Worm (Caenorhabditis elegans) whole organism, late embryonic: ENCODE results near the gene daf-3.
A peak's percentile ranks its signal among the peaks of the same experiment; 100 is the strongest.

Source experiments
- C08G9.2 ChIP-seq: sonication (generic microtip); optimal IDR thresholded peaks from 2 replicates; lab custom pipeline; 2016; ENCODE audit warnings: mild to moderate bottlenecking, missing genetic modification characterization, moderate library complexity, missing compliant biosample characterization
- C38D4.7 ChIP-seq: fragments of 200-800 bp; sonication (Bioruptor generic); optimal IDR thresholded peaks from 2 replicates; lab custom pipeline; 2018; ENCODE audit warnings: mild to moderate bottlenecking, missing genetic modification characterization, moderate library complexity, missing compliant biosample characterization
- F13H6.1 ChIP-seq: sonication (generic microtip); optimal IDR thresholded peaks from 2 replicates; lab custom pipeline; 2016; ENCODE audit warnings: missing genetic modification characterization, missing compliant biosample characterization
- K09A11.1 ChIP-seq: sonication (generic microtip); optimal IDR thresholded peaks from 2 replicates; lab custom pipeline; 2017; ENCODE audit warnings: antibody characterized with exemption, mild to moderate bottlenecking, missing genetic modification characterization, missing compliant biosample characterization; ENCODE audit not compliant: insufficient read depth
- T23F11.4 ChIP-seq: fragments of 200-800 bp; sonication (Bioruptor generic); optimal IDR thresholded peaks from 2 replicates; lab custom pipeline; 2018; ENCODE audit warnings: mild to moderate bottlenecking, missing genetic modification characterization, missing compliant biosample characterization
- Y22D7AL.16 ChIP-seq: sonication (generic microtip); optimal IDR thresholded peaks from 2 replicates; lab custom pipeline; 2016; ENCODE audit warnings: missing genetic modification characterization, missing compliant biosample characterization
- ceh-14 ChIP-seq: sonication (generic microtip); optimal IDR thresholded peaks from 2 replicates; lab custom pipeline; 2016; ENCODE audit warnings: missing genotype, missing genetic modification characterization, missing compliant biosample characterization
- ceh-22 ChIP-seq: sonication (generic microtip); optimal IDR thresholded peaks from 2 replicates; lab custom pipeline; 2017; ENCODE audit warnings: missing biosample characterization, missing genetic modification characterization
- ceh-24 ChIP-seq: sonication (generic microtip); optimal IDR thresholded peaks from 2 replicates; lab custom pipeline; 2016; ENCODE audit warnings: mild to moderate bottlenecking, missing genetic modification characterization, missing compliant biosample characterization
- ceh-31 ChIP-seq: sonication (generic microtip); optimal IDR thresholded peaks from 2 replicates; lab custom pipeline; 2016; ENCODE audit warnings: missing genetic modification characterization, missing compliant biosample characterization
- ceh-34 ChIP-seq: sonication (generic microtip); optimal IDR thresholded peaks from 2 replicates; lab custom pipeline; 2016; ENCODE audit warnings: mild to moderate bottlenecking, missing genetic modification characterization, missing compliant biosample characterization
- ceh-9 ChIP-seq: sonication (generic microtip); optimal IDR thresholded peaks from 2 replicates; lab custom pipeline; 2016; ENCODE audit warnings: mild to moderate bottlenecking, missing genetic modification characterization, inconsistent platforms, missing compliant biosample characterization
- che-1 ChIP-seq: sonication (generic microtip); optimal IDR thresholded peaks from 2 replicates; lab custom pipeline; 2016; ENCODE audit warnings: mild to moderate bottlenecking, missing genetic modification characterization, missing compliant biosample characterization
- dmd-4 ChIP-seq: sonication (generic microtip); optimal IDR thresholded peaks from 2 replicates; lab custom pipeline; 2016; ENCODE audit warnings: borderline replicate concordance, missing genetic modification characterization, missing compliant biosample characterization
- elt-2 ChIP-seq: sonication (generic microtip); optimal IDR thresholded peaks from 2 replicates; lab custom pipeline; 2016; ENCODE audit warnings: missing genetic modification reagents, missing genetic modification characterization, missing compliant biosample characterization
- elt-4 ChIP-seq: sonication (generic microtip); optimal IDR thresholded peaks from 2 replicates; lab custom pipeline; 2016; ENCODE audit warnings: missing genetic modification characterization, missing compliant biosample characterization
- ets-4 ChIP-seq: sonication (generic microtip); optimal IDR thresholded peaks from 2 replicates; lab custom pipeline; 2016; ENCODE audit warnings: missing genetic modification characterization, missing compliant biosample characterization
- eyg-1 ChIP-seq: sonication (generic microtip); optimal IDR thresholded peaks from 2 replicates; lab custom pipeline; 2016; ENCODE audit warnings: missing genotype, missing genetic modification characterization, missing compliant biosample characterization
- fkh-6 ChIP-seq: sonication (generic microtip); optimal IDR thresholded peaks from 2 replicates; lab custom pipeline; 2016; ENCODE audit warnings: missing genetic modification characterization, missing compliant biosample characterization
- gmeb-2 ChIP-seq: sonication (generic microtip); optimal IDR thresholded peaks from 2 replicates; lab custom pipeline; 2016; ENCODE audit warnings: missing genetic modification characterization, inconsistent platforms, missing compliant biosample characterization
- hlh-13 ChIP-seq: fragments of 200-800 bp; sonication (Bioruptor generic); optimal IDR thresholded peaks from 2 replicates; lab custom pipeline; 2018; ENCODE audit warnings: mild to moderate bottlenecking, missing genetic modification characterization, missing compliant biosample characterization
- hlh-15 ChIP-seq: sonication (generic microtip); optimal IDR thresholded peaks from 2 replicates; lab custom pipeline; 2016; ENCODE audit warnings: missing genetic modification characterization, missing compliant biosample characterization
- hlh-6 ChIP-seq: sonication (generic microtip); optimal IDR thresholded peaks from 2 replicates; lab custom pipeline; 2016; ENCODE audit warnings: missing genotype, missing genetic modification characterization, missing compliant biosample characterization
- hlh-8 ChIP-seq: sonication (generic microtip); optimal IDR thresholded peaks from 2 replicates; lab custom pipeline; 2016; ENCODE audit warnings: missing genotype, missing genetic modification characterization, missing compliant biosample characterization
- lin-11 ChIP-seq: fragments of 200-800 bp; sonication (Bioruptor generic); optimal IDR thresholded peaks from 2 replicates; lab custom pipeline; 2018; ENCODE audit warnings: mild to moderate bottlenecking, missing genetic modification characterization, missing compliant biosample characterization
- madf-2 ChIP-seq: sonication (generic microtip); optimal IDR thresholded peaks from 2 replicates; lab custom pipeline; 2017; ENCODE audit warnings: missing genetic modification characterization, missing compliant biosample characterization
- nfya-1 ChIP-seq: sonication (generic microtip); optimal IDR thresholded peaks from 2 replicates; lab custom pipeline; 2017; ENCODE audit warnings: missing genetic modification characterization, mild to moderate bottlenecking, missing compliant biosample characterization, antibody characterized with exemption, moderate library complexity
- npax-4 ChIP-seq: sonication (generic microtip); optimal IDR thresholded peaks from 2 replicates; lab custom pipeline; 2016; ENCODE audit warnings: missing genetic modification characterization, missing compliant biosample characterization
- pag-3 ChIP-seq: sonication (generic microtip); optimal IDR thresholded peaks from 2 replicates; lab custom pipeline; 2016; ENCODE audit warnings: missing compliant biosample characterization, missing genetic modification characterization, borderline replicate concordance
- pat-9 ChIP-seq: fragments of 200-800 bp; sonication (Bioruptor generic); optimal IDR thresholded peaks from 2 replicates; lab custom pipeline; 2018; ENCODE audit warnings: mild to moderate bottlenecking, missing genetic modification characterization, moderate library complexity, missing compliant biosample characterization
- pax-1 ChIP-seq: fragments of 150-350 bp; optimal IDR thresholded peaks from 2 replicates; lab custom pipeline; 2014; ENCODE audit warnings: missing biosample characterization, missing genetic modification characterization
- pha-2 ChIP-seq: sonication (generic microtip); optimal IDR thresholded peaks from 2 replicates; lab custom pipeline; 2017; ENCODE audit warnings: mild to moderate bottlenecking, missing genetic modification characterization, missing compliant biosample characterization
- pha-4 ChIP-seq: fragments of 150-350 bp; optimal IDR thresholded peaks from 2 replicates; lab custom pipeline; 2018; ENCODE audit warnings: missing biosample characterization, missing genetic modification reagents, missing genetic modification characterization
- pros-1 ChIP-seq: fragments of 150-350 bp; optimal IDR thresholded peaks from 2 replicates; lab custom pipeline; 2014; ENCODE audit warnings: missing biosample characterization, missing genetic modification reagents, missing genetic modification characterization
- rnt-1 ChIP-seq: sonication (generic microtip); optimal IDR thresholded peaks from 2 replicates; lab custom pipeline; 2016; ENCODE audit warnings: missing genetic modification characterization, missing compliant biosample characterization
- tbx-7 ChIP-seq: sonication (generic microtip); optimal IDR thresholded peaks from 2 replicates; lab custom pipeline; 2016; ENCODE audit warnings: missing genotype, missing genetic modification characterization, missing compliant biosample characterization
- ttx-3 ChIP-seq: sonication (generic microtip); optimal IDR thresholded peaks from 2 replicates; lab custom pipeline; 2016; ENCODE audit warnings: missing genetic modification reagents, missing genetic modification characterization, missing compliant biosample characterization
- unc-3 ChIP-seq, 2 experiments: fragments of 200-800 bp in 1 of 2; sonication (Bioruptor generic) in 1 of 2; sonication (generic microtip) in 1 of 2; conservative IDR thresholded peaks in 1 of 2; optimal IDR thresholded peaks in 1 of 2; 2 replicates each; pipeline versions ENCODE4 v1.3.6 to Lab custom; 2016 to 2022; ENCODE audit warnings: missing compliant biosample characterization in 2 of 2, missing genetic modification characterization in 2 of 2, missing genetic modification reagents in 1 of 2
- unc-86 ChIP-seq: sonication (generic microtip); optimal IDR thresholded peaks from 2 replicates; lab custom pipeline; 2016; ENCODE audit warnings: missing genetic modification characterization, missing compliant biosample characterization
- ztf-16 ChIP-seq: sonication (generic microtip); optimal IDR thresholded peaks from 2 replicates; lab custom pipeline; 2017; ENCODE audit warnings: missing genetic modification characterization, missing compliant biosample characterization

daf-3 gene

ce11 chrX:825924-826323 lies 649 bp upstream of the daf-3 start (continued):
- TF ChIP-seq unc-3 (GFP tag; conservative IDR thresholded peaks at IDR 0.05; lab: Robert Waterston, UW): no peak
- no peak for TF ChIP-seq unc-3 (tag; optimal IDR thresholded peaks at IDR 0.05; lab: Kevin White, UChicago)
- TF ChIP-seq rnt-1: no peak
- no peak for TF ChIP-seq pros-1
- no peak for TF ChIP-seq dmd-4 (tag; lab: Kevin White, UChicago)
- TF ChIP-seq K09A11.1 (tag; lab: Kevin White, UChicago): no peak
- peak; percentile 33 for TF ChIP-seq nfya-1
- TF ChIP-seq fkh-6 (tag; lab: Kevin White, UChicago): no peak
- TF ChIP-seq gmeb-2 (tag; lab: Kevin White, UChicago): no peak
- TF ChIP-seq pax-1 (tag; lab: Kevin White, UChicago): no peak
- no peak for TF ChIP-seq hlh-8 (tag; lab: Kevin White, UChicago)
- TF ChIP-seq lin-11 (tag; lab: Kevin White, UChicago): no peak
- no peak for TF ChIP-seq elt-4
- TF ChIP-seq unc-86 (tag; lab: Kevin White, UChicago): no peak
- peak; percentile 16 for TF ChIP-seq elt-2
- no peak for TF ChIP-seq F13H6.1 (tag; lab: Kevin White, UChicago)
- TF ChIP-seq hlh-13 (GFP tag; lab: Kevin White, UChicago): no peak
- TF ChIP-seq Y22D7AL.16 (tag; lab: Kevin White, UChicago): no peak
- no peak for TF ChIP-seq ttx-3 (tag; lab: Kevin White, UChicago)
- TF ChIP-seq npax-4 (tag; lab: Kevin White, UChicago): no peak
- TF ChIP-seq T23F11.4 (GFP tag; lab: Kevin White, UChicago): no peak

ce11 chrX:823736-824135 lies 1.5 kb downstream of the daf-3 start:
- TF ChIP-seq C08G9.2 (tag; lab: Kevin White, UChicago) (no peak), madf-2 (tag; lab: Kevin White, UChicago) (no peak), ztf-16 (tag; lab: Kevin White, UChicago) (no peak), ceh-14 (tag; lab: Kevin White, UChicago) (no peak), che-1 (tag; lab: Kevin White, UChicago) (no peak), unc-86 (tag; lab: Kevin White, UChicago) (no peak), C38D4.7 (no peak), ceh-9 (tag; lab: Kevin White, UChicago) (no peak), F13H6.1 (tag; lab: Kevin White, UChicago) (no peak), ceh-24 (tag; lab: Kevin White, UChicago) (no peak), ceh-22 (tag; lab: Kevin White, UChicago) (no peak), pat-9 (no peak), T23F11.4 (GFP tag; lab: Kevin White, UChicago) (no peak), nfya-1 (no peak), Y22D7AL.16 (tag; lab: Kevin White, UChicago) (no peak), hlh-6 (no peak), pha-4 (tag; lab: Kevin White, UChicago) (no peak)

- TF ChIP-seq pag-3: no peak
- TF ChIP-seq fkh-6 (tag; lab: Kevin White, UChicago): no peak
- no peak for TF ChIP-seq tbx-7 (tag; lab: Kevin White, UChicago)
- TF ChIP-seq pha-2 (tag; lab: Kevin White, UChicago): no peak
- no peak for TF ChIP-seq ceh-31 (tag; lab: Kevin White, UChicago)
These were observed 7.3 kb downstream of the daf-3 start for ce11 chrX:817984-818383.

ce11 chrX:815929-816328 lies 9.3 kb downstream of the daf-3 start, which contains the start of gene ifd-2:
TSS of gene ifd-2 (minus strand) at chrX:815929.
- no peak for TF ChIP-seq unc-86 (tag; lab: Kevin White, UChicago)
- no peak for TF ChIP-seq hlh-15 (tag; lab: Kevin White, UChicago)
- no peak for TF ChIP-seq ets-4 (tag; lab: Kevin White, UChicago)
- no peak for TF ChIP-seq ceh-34 (tag; lab: Kevin White, UChicago)
- TF ChIP-seq elt-2: peak; percentile 78
- TF ChIP-seq ztf-16 (tag; lab: Kevin White, UChicago): no peak
- no peak for TF ChIP-seq C08G9.2 (tag; lab: Kevin White, UChicago)
- no peak for TF ChIP-seq eyg-1 (tag; lab: Kevin White, UChicago)
- TF ChIP-seq, all 69 proteins: peak for 1
